Worm (Caenorhabditis elegans) whole organism, midembryonic: ENCODE measurements around the gene F58D2.3.
A peak's percentile ranks its signal among the peaks of the same experiment; 100 is the strongest.

Experiments
- T22C8.4 ChIP-seq: fragments of 200-800 bp; sonication (Bioruptor generic); IDR thresholded peaks from 2 replicates; pipeline ENCODE4 v1.3.6; 2022; ENCODE audit warnings: missing genetic modification characterization, missing compliant biosample characterization
- cog-1 ChIP-seq: sonication (generic microtip); optimal IDR thresholded peaks from 2 replicates; lab custom pipeline; 2016; ENCODE audit warnings: missing genetic modification characterization, missing compliant biosample characterization
- flt-1 ChIP-seq: fragments of 200-800 bp; sonication (Bioruptor generic); IDR thresholded peaks from 2 replicates; pipeline ENCODE4 v1.3.6; 2022; ENCODE audit warnings: missing genetic modification characterization, missing compliant biosample characterization
- klf-2 ChIP-seq: fragments of 200-800 bp; sonication (Bioruptor generic); conservative IDR thresholded peaks from 2 replicates; pipeline ENCODE4 v1.3.6; 2022; ENCODE audit warnings: missing genetic modification reagents, missing genetic modification characterization, missing compliant biosample characterization
- med-1 ChIP-seq: sonication (generic microtip); optimal IDR thresholded peaks from 2 replicates; lab custom pipeline; 2017; ENCODE audit warnings: missing genetic modification characterization, mild to moderate bottlenecking, missing compliant biosample characterization, antibody characterized with exemption, missing genetic modification reagents; ENCODE audit not compliant: insufficient read depth
- ref-1 ChIP-seq: fragments of 200-800 bp; sonication (Bioruptor generic); conservative IDR thresholded peaks from 2 replicates; pipeline ENCODE4 v1.3.6; 2022; ENCODE audit warnings: missing genetic modification reagents, missing genetic modification characterization, missing compliant biosample characterization
- tab-1 ChIP-seq: fragments of 200-800 bp; sonication (Bioruptor generic); IDR thresholded peaks from 2 replicates; pipeline ENCODE4 v1.3.6; 2022; ENCODE audit warnings: missing genetic modification characterization, missing compliant biosample characterization
- ztf-23 ChIP-seq: fragments of 200-800 bp; sonication (Bioruptor generic); IDR thresholded peaks from 2 replicates; pipeline ENCODE4 v1.3.6; 2022; ENCODE audit warnings: missing genetic modification reagents, missing genetic modification characterization, missing compliant biosample characterization
- ztf-29 ChIP-seq: fragments of 200-800 bp; sonication (Bioruptor generic); IDR thresholded peaks from 2 replicates; pipeline ENCODE4 v1.3.6; 2022; ENCODE audit warnings: missing genetic modification reagents, missing genetic modification characterization, missing compliant biosample characterization

F58D2.3 gene

ce11 chrIV:13180723-13181122, at the start of gene F58D2.3:
Gene F58D2.3, minus strand, starts transcription at chrIV:13180823.
- TF ChIP-seq med-1 (GFP tag; lab: Kevin White, UChicago): no peak
- TF ChIP-seq flt-1 (GFP tag; lab: Robert Waterston, UW): no peak
- no peak for TF ChIP-seq ztf-29 (GFP tag; lab: Robert Waterston, UW)
- no peak for TF ChIP-seq ztf-23 (GFP tag; lab: Robert Waterston, UW)
- TF ChIP-seq tab-1 (GFP tag; lab: Robert Waterston, UW): no peak
- no peak for TF ChIP-seq cog-1
- TF ChIP-seq klf-2 (GFP tag; lab: Robert Waterston, UW): no peak
- TF ChIP-seq ref-1 (GFP tag; lab: Robert Waterston, UW): no peak
- TF ChIP-seq T22C8.4: no peak

- TF ChIP-seq flt-1 (GFP tag; lab: Robert Waterston, UW) (no peak), T22C8.4 (no peak), cog-1 (no peak), med-1 (GFP tag; lab: Kevin White, UChicago) (no peak), ztf-29 (GFP tag; lab: Robert Waterston, UW) (no peak), ref-1 (GFP tag; lab: Robert Waterston, UW) (no peak), klf-2 (GFP tag; lab: Robert Waterston, UW) (no peak), ztf-23 (GFP tag; lab: Robert Waterston, UW) (no peak), tab-1 (GFP tag; lab: Robert Waterston, UW) (no peak)
These were observed 41.0 kb upstream of the F58D2.3 start, which contains the start of gene C48D1.5 for ce11 chrIV:13221657-13222056. Gene C48D1.5, plus strand, starts transcription at chrIV:13221957.

ce11 chrIV:13220594-13220993, 40.0 kb upstream of the F58D2.3 start:
- no peak for TF ChIP-seq med-1 (GFP tag; lab: Kevin White, UChicago)
- no peak for TF ChIP-seq T22C8.4
- TF ChIP-seq ztf-29 (GFP tag; lab: Robert Waterston, UW): no peak
- TF ChIP-seq flt-1 (GFP tag; lab: Robert Waterston, UW): no peak
- TF ChIP-seq tab-1 (GFP tag; lab: Robert Waterston, UW): no peak
- TF ChIP-seq ref-1 (GFP tag; lab: Robert Waterston, UW): no peak
- TF ChIP-seq ztf-23 (GFP tag; lab: Robert Waterston, UW): no peak
- TF ChIP-seq cog-1: no peak
- no peak for TF ChIP-seq klf-2 (GFP tag; lab: Robert Waterston, UW)

- TF ChIP-seq ref-1 (GFP tag; lab: Robert Waterston, UW): no peak
- no peak for TF ChIP-seq ztf-23 (GFP tag; lab: Robert Waterston, UW)
- no peak for TF ChIP-seq cog-1
- no peak for TF ChIP-seq klf-2 (GFP tag; lab: Robert Waterston, UW)
- no peak for TF ChIP-seq ztf-29 (GFP tag; lab: Robert Waterston, UW)
- no peak for TF ChIP-seq flt-1 (GFP tag; lab: Robert Waterston, UW)
- no peak for TF ChIP-seq T22C8.4
- TF ChIP-seq med-1 (GFP tag; lab: Kevin White, UChicago): no peak
- no peak for TF ChIP-seq tab-1 (GFP tag; lab: Robert Waterston, UW)
These were observed 33.8 kb upstream of the F58D2.3 start, which contains the start of gene cho-1 for ce11 chrIV:13214466-13214865. Gene cho-1, minus strand, starts transcription at chrIV:13214566.

- no peak for TF ChIP-seq flt-1 (GFP tag; lab: Robert Waterston, UW)
- TF ChIP-seq ztf-29 (GFP tag; lab: Robert Waterston, UW): no peak
- TF ChIP-seq T22C8.4: no peak
- no peak for TF ChIP-seq med-1 (GFP tag; lab: Kevin White, UChicago)
- no peak for TF ChIP-seq ref-1 (GFP tag; lab: Robert Waterston, UW)
These were observed 28.9 kb upstream of the F58D2.3 start, which contains the start of gene C48D1.9 for ce11 chrIV:13209566-13209965. Gene C48D1.9, minus strand, starts transcription at chrIV:13209666.

- TF ChIP-seq cog-1 (peak; percentile 21), flt-1 (GFP tag; lab: Robert Waterston, UW) (no peak), tab-1 (GFP tag; lab: Robert Waterston, UW) (no peak), med-1 (GFP tag; lab: Kevin White, UChicago) (no peak), klf-2 (GFP tag; lab: Robert Waterston, UW) (no peak)
These were observed 25.3 kb upstream of the F58D2.3 start for ce11 chrIV:13205891-13206290.

ce11 chrIV:13204037-13204436, 23.4 kb upstream of the F58D2.3 start, which contains the start of gene ced-3:
Gene ced-3, minus strand, starts transcription at chrIV:13204137.
- no peak for TF ChIP-seq T22C8.4
- no peak for TF ChIP-seq cog-1
- TF ChIP-seq ztf-29 (GFP tag; lab: Robert Waterston, UW): no peak
- no peak for TF ChIP-seq tab-1 (GFP tag; lab: Robert Waterston, UW)
- TF ChIP-seq flt-1 (GFP tag; lab: Robert Waterston, UW): no peak

ce11 chrIV:13197282-13197681, 16.7 kb upstream of the F58D2.3 start, which contains the start of gene C48D1.1:
Gene C48D1.1, minus strand, starts transcription at chrIV:13197382.
- TF ChIP-seq ref-1 (GFP tag; lab: Robert Waterston, UW): no peak
- TF ChIP-seq ztf-29 (GFP tag; lab: Robert Waterston, UW): no peak
- TF ChIP-seq med-1 (GFP tag; lab: Kevin White, UChicago): no peak

- no peak for TF ChIP-seq ztf-23 (GFP tag; lab: Robert Waterston, UW)
- no peak for TF ChIP-seq med-1 (GFP tag; lab: Kevin White, UChicago)
- no peak for TF ChIP-seq tab-1 (GFP tag; lab: Robert Waterston, UW)
- no peak for TF ChIP-seq ztf-29 (GFP tag; lab: Robert Waterston, UW)
- no peak for TF ChIP-seq flt-1 (GFP tag; lab: Robert Waterston, UW)
- TF ChIP-seq klf-2 (GFP tag; lab: Robert Waterston, UW): no peak
- TF ChIP-seq T22C8.4: no peak
- no peak for TF ChIP-seq ref-1 (GFP tag; lab: Robert Waterston, UW)
- no peak for TF ChIP-seq cog-1
These were observed 12.6 kb upstream of the F58D2.3 start, which contains the start of gene F58D2.5 for ce11 chrIV:13193239-13193638. Gene F58D2.5, minus strand, starts transcription at chrIV:13193339.

ce11 chrIV:13190075-13190474, 9.5 kb upstream of the F58D2.3 start:
- no peak for TF ChIP-seq ztf-23 (GFP tag; lab: Robert Waterston, UW)
